Worm (Caenorhabditis elegans): ENCODE results near the gene C55B6.5.

Gene C55B6.5

ce11 chrX:7242878-7243277 is 37.8 kb upstream of the C55B6.5 start, which contains the start of gene F46H5.7:
TSS of gene F46H5.7 (minus strand) at chrX:7242983.
- TF ChIP-seq mdl-1 (tag; optimal IDR thresholded peaks at IDR 0.05) (no peak), sma-3 (GFP tag; optimal IDR thresholded peaks at IDR 0.05) (peak; percentile 3), nhr-129 (tag; optimal IDR thresholded peaks at IDR 0.05) (no peak), sma-9 (GFP tag; optimal IDR thresholded peaks at IDR 0.05) (peak; percentile 26), sma-9 (tag; optimal IDR thresholded peaks at IDR 0.05) (no peak), snpc-4 (tag; optimal IDR thresholded peaks at IDR 0.05) (no peak), mbf-1 (tag; optimal IDR thresholded peaks at IDR 0.05) (no peak), nhr-21 (tag; optimal IDR thresholded peaks at IDR 0.05) (no peak)

- no peak for TF ChIP-seq peb-1 (tag; optimal IDR thresholded peaks at IDR 0.05)
- TF ChIP-seq gmeb-1 (tag; optimal IDR thresholded peaks at IDR 0.05) = peak; percentile 1
- TF ChIP-seq nhr-6 (tag; optimal IDR thresholded peaks at IDR 0.05) = no peak
- no peak for TF ChIP-seq snpc-4 (tag; optimal IDR thresholded peaks at IDR 0.05)
- no peak for TF ChIP-seq lin-13 (GFP tag; optimal IDR thresholded peaks at IDR 0.05)
- TF ChIP-seq egl-27 (tag; optimal IDR thresholded peaks at IDR 0.05) = no peak
- TF ChIP-seq ceh-82 (tag; optimal IDR thresholded peaks at IDR 0.05) = no peak
- no peak for TF ChIP-seq ztf-4 (tag; optimal IDR thresholded peaks at IDR 0.05)
- TF ChIP-seq sma-9 (GFP tag; optimal IDR thresholded peaks at IDR 0.05) = peak; percentile 57
- no peak for TF ChIP-seq sma-9 (tag; optimal IDR thresholded peaks at IDR 0.05)
- TF ChIP-seq nhr-21 (tag; optimal IDR thresholded peaks at IDR 0.05) = peak; percentile 59
- no peak for TF ChIP-seq nhr-237 (tag; optimal IDR thresholded peaks at IDR 0.05)
- TF ChIP-seq sma-3 (GFP tag; optimal IDR thresholded peaks at IDR 0.05) = peak; percentile 81
- TF ChIP-seq ama-1 (optimal IDR thresholded peaks at IDR 0.05) = no peak
- TF ChIP-seq nhr-25 (tag; optimal IDR thresholded peaks at IDR 0.05) = peak; percentile 55
- TF ChIP-seq skn-1 (tag; optimal IDR thresholded peaks at IDR 0.05) = no peak
- peak; percentile 27 for TF ChIP-seq crh-2 (tag; optimal IDR thresholded peaks at IDR 0.05)
Measured at ce11 chrX:7242119-7242518, 37.0 kb upstream of the C55B6.5 start.

DNA sequence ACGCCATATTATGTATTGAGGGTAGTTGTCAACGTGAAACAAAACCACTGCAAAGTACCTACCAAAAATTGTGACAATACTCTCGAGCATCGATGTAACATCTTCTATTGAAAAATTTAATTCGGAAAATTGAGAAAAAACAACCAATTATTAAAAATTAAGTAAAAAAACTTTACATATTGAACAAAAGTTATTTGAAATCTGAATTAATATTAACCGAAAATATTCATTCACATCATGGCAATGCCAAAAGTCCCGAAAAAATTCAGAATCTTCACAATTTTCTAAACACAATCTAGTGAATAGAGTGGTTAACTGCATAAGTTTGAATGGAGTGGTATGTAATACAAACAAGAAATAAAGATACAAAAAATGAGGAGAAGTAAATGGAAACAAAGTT is 33.5 kb upstream of the C55B6.5 start, which contains the start of gene F46H5.3:
F46H5.3 (minus strand) TSS at position 101 of the 400 bp plus-strand sequence.
- TF ChIP-seq nhr-77 (tag; optimal IDR thresholded peaks at IDR 0.05) (no peak), nhr-23 (tag; optimal IDR thresholded peaks at IDR 0.05) (no peak), lin-39 (tag; optimal IDR thresholded peaks at IDR 0.05) (no peak), elt-1 (tag; optimal IDR thresholded peaks at IDR 0.05) (no peak), mdl-1 (tag; optimal IDR thresholded peaks at IDR 0.05) (no peak), aly-2 (tag; optimal IDR thresholded peaks at IDR 0.05) (no peak), Y55F3AM.14 (GFP tag; optimal IDR thresholded peaks at IDR 0.05) (no peak), ama-1 (optimal IDR thresholded peaks at IDR 0.05) (no peak), mbf-1 (tag; optimal IDR thresholded peaks at IDR 0.05) (no peak), ztf-4 (tag; optimal IDR thresholded peaks at IDR 0.05) (no peak), mab-5 (tag; optimal IDR thresholded peaks at IDR 0.05) (no peak), unc-55 (GFP tag; optimal IDR thresholded peaks at IDR 0.05) (no peak), sma-3 (GFP tag; optimal IDR thresholded peaks at IDR 0.05) (no peak), nhr-10 (tag; optimal IDR thresholded peaks at IDR 0.05) (no peak)

- TF ChIP-seq lsy-2 (tag; optimal IDR thresholded peaks at IDR 0.05) (peak in 1 of 2 experiments; percentile 48), fos-1 (tag; optimal IDR thresholded peaks at IDR 0.05) (no peak), ceh-16 (tag; optimal IDR thresholded peaks at IDR 0.05) (no peak), elt-3 (tag; optimal IDR thresholded peaks at IDR 0.05) (no peak), ZK546.5 (tag; optimal IDR thresholded peaks at IDR 0.05) (no peak), lin-13 (GFP tag; optimal IDR thresholded peaks at IDR 0.05) (peak; percentile 6), C34F6.9 (tag; optimal IDR thresholded peaks at IDR 0.05) (peak; percentile 45), sma-9 (GFP tag; optimal IDR thresholded peaks at IDR 0.05) (peak; percentile 51), sma-9 (tag; optimal IDR thresholded peaks at IDR 0.05) (no peak), lin-11 (tag; optimal IDR thresholded peaks at IDR 0.05) (no peak), mdl-1 (tag; optimal IDR thresholded peaks at IDR 0.05) (no peak), sma-3 (GFP tag; optimal IDR thresholded peaks at IDR 0.05) (no peak), ztf-4 (tag; optimal IDR thresholded peaks at IDR 0.05) (peak; percentile 55), nhr-25 (tag; optimal IDR thresholded peaks at IDR 0.05) (no peak), F13H6.1 (tag; optimal IDR thresholded peaks at IDR 0.05) (peak; percentile 87), mab-5 (tag; optimal IDR thresholded peaks at IDR 0.05) (peak; percentile 57), elt-1 (tag; optimal IDR thresholded peaks at IDR 0.05) (no peak), nhr-77 (tag; optimal IDR thresholded peaks at IDR 0.05) (no peak), peb-1 (tag; optimal IDR thresholded peaks at IDR 0.05) (no peak), nhr-129 (tag; optimal IDR thresholded peaks at IDR 0.05) (peak; percentile 85), zag-1 (tag; optimal IDR thresholded peaks at IDR 0.05) (no peak), sem-4 (tag; optimal IDR thresholded peaks at IDR 0.05) (peak; percentile 56), dmd-4 (tag; optimal IDR thresholded peaks at IDR 0.05) (no peak), nhr-6 (tag; optimal IDR thresholded peaks at IDR 0.05) (peak; percentile 39), nhr-11 (tag; optimal IDR thresholded peaks at IDR 0.05) (no peak), nhr-21 (tag; optimal IDR thresholded peaks at IDR 0.05) (no peak), snpc-4 (tag; optimal IDR thresholded peaks at IDR 0.05) (no peak)
Measured at ce11 chrX:7236717-7237116, 31.6 kb upstream of the C55B6.5 start.

Measured in whole organism, L2 larva.